Fruit fly (Drosophila melanogaster) whole organism, embryonic: ENCODE measurements around the gene Bhmt.
A peak's percentile ranks its signal among the peaks of the same experiment; 100 is the strongest.

Source experiments
- CG11696 ChIP-seq: fragments of 200-800 bp; sonication (Bioruptor generic); IDR thresholded peaks from 2 replicates; pipeline ENCODE4 v1.3.6; 2022; ENCODE audit warnings: missing biosample characterization, missing genetic modification characterization
- CG11723 ChIP-seq: fragments of 200-800 bp; sonication (Bioruptor generic); optimal IDR thresholded peaks from 2 replicates; lab custom pipeline; 2017; ENCODE audit warnings: missing biosample characterization, mild to moderate bottlenecking, missing genetic modification characterization
- CG12071 ChIP-seq: fragments of 200-800 bp; sonication (Bioruptor generic); optimal IDR thresholded peaks from 3 replicates; lab custom pipeline; 2018; ENCODE audit warnings: missing biosample characterization, mild to moderate bottlenecking, missing genetic modification characterization
- CG14014 ChIP-seq: fragments of 200-800 bp; sonication (Bioruptor generic); IDR thresholded peaks from 2 replicates; pipeline ENCODE4 v1.3.6; 2022; ENCODE audit warnings: missing biosample characterization, missing genetic modification characterization
- CG17361 ChIP-seq: fragments of 200-800 bp; sonication (Bioruptor generic); IDR thresholded peaks from 3 replicates; pipeline ENCODE4 v1.3.6; 2022; ENCODE audit warnings: missing biosample characterization, missing genetic modification characterization
- CG17385 ChIP-seq: fragments of 200-800 bp; sonication (Bioruptor generic); optimal IDR thresholded peaks from 3 replicates; lab custom pipeline; 2018; ENCODE audit warnings: missing biosample characterization, mild to moderate bottlenecking, missing genetic modification characterization
- CG2678 ChIP-seq: fragments of 200-800 bp; sonication (Bioruptor generic); optimal IDR thresholded peaks from 3 replicates; lab custom pipeline; 2019; ENCODE audit warnings: missing biosample characterization, mild to moderate bottlenecking, missing genetic modification characterization, moderate library complexity
- CG2712 ChIP-seq: fragments of 200-800 bp; optimal IDR thresholded peaks from 3 replicates; lab custom pipeline; 2019; ENCODE audit warnings: missing biosample characterization, mild to moderate bottlenecking, missing genetic modification characterization, moderate library complexity
- CG32532 ChIP-seq: fragments of 200-800 bp; sonication (Bioruptor generic); IDR thresholded peaks from 2 replicates; pipeline ENCODE4 v1.3.6; 2022; ENCODE audit warnings: missing biosample characterization, missing genetic modification characterization
- CG3407 ChIP-seq: fragments of 200-800 bp; sonication (Bioruptor generic); optimal IDR thresholded peaks from 2 replicates; lab custom pipeline; 2018; ENCODE audit warnings: missing biosample characterization, mild to moderate bottlenecking, missing genetic modification characterization
- CG34224 ChIP-seq: fragments of 200-800 bp; sonication (Bioruptor generic); IDR thresholded peaks from 3 replicates; pipeline ENCODE4 v1.3.6; 2022; ENCODE audit warnings: missing biosample characterization, missing genetic modification characterization; ENCODE audit not compliant: partially characterized antibody
- CG3995 ChIP-seq: fragments of 200-800 bp; sonication (Bioruptor generic); optimal IDR thresholded peaks from 3 replicates; lab custom pipeline; 2016; ENCODE audit warnings: missing biosample characterization, missing genetic modification characterization
- CG42726 ChIP-seq: fragments of 200-800 bp; sonication (Bioruptor generic); IDR thresholded peaks from 2 replicates; pipeline ENCODE4 v1.3.6; 2022; ENCODE audit warnings: missing biosample characterization, missing genetic modification characterization; ENCODE audit not compliant: partially characterized antibody
- CG5180 ChIP-seq: fragments of 200-800 bp; sonication (Bioruptor generic); optimal IDR thresholded peaks from 3 replicates; lab custom pipeline; 2017; ENCODE audit warnings: missing biosample characterization, missing genetic modification characterization, mild to moderate bottlenecking, moderate library complexity, missing genetic modification reagents
- CG6254 ChIP-seq: fragments of 200-800 bp; sonication (Bioruptor generic); optimal IDR thresholded peaks from 3 replicates; lab custom pipeline; 2017; ENCODE audit warnings: mild to moderate bottlenecking, missing biosample characterization, missing genetic modification reagents, missing genetic modification characterization
- CG6765 ChIP-seq: fragments of 200-800 bp; sonication (Bioruptor generic); optimal IDR thresholded peaks from 3 replicates; lab custom pipeline; 2017; ENCODE audit warnings: missing biosample characterization, mild to moderate bottlenecking, missing genetic modification characterization
- CG7556 ChIP-seq: fragments of 200-800 bp; sonication (Bioruptor generic); optimal IDR thresholded peaks from 2 replicates; lab custom pipeline; 2017; ENCODE audit warnings: missing biosample characterization, mild to moderate bottlenecking, missing genetic modification characterization
- CG8359 ChIP-seq: fragments of 200-800 bp; sonication (Bioruptor generic); optimal IDR thresholded peaks from 2 replicates; lab custom pipeline; 2017; ENCODE audit warnings: missing biosample characterization, mild to moderate bottlenecking, missing genetic modification characterization, borderline replicate concordance
- CG9727 ChIP-seq: fragments of 200-800 bp; sonication (Bioruptor generic); optimal IDR thresholded peaks from 3 replicates; lab custom pipeline; 2017; ENCODE audit warnings: missing biosample characterization, mild to moderate bottlenecking, missing genetic modification characterization
- Dbx ChIP-seq: fragments of 200-800 bp; sonication (Bioruptor generic); IDR thresholded peaks from 3 replicates; pipeline ENCODE4 v1.3.6; 2022; ENCODE audit warnings: missing biosample characterization, missing genetic modification characterization
- Dek ChIP-seq: fragments of 200-800 bp; sonication (Bioruptor generic); optimal IDR thresholded peaks from 3 replicates; lab custom pipeline; 2019; ENCODE audit warnings: missing biosample characterization, mild to moderate bottlenecking, missing genetic modification characterization, moderate library complexity
- HLH3B ChIP-seq: fragments of 200-800 bp; sonication (Bioruptor generic); IDR thresholded peaks from 2 replicates; pipeline ENCODE4 v1.3.6; 2022; ENCODE audit warnings: missing biosample characterization, missing genetic modification characterization
- Hand ChIP-seq: fragments of 200-800 bp; sonication (Bioruptor generic); optimal IDR thresholded peaks from 2 replicates; lab custom pipeline; 2017; ENCODE audit warnings: mild to moderate bottlenecking, missing biosample characterization, missing genetic modification reagents, missing genetic modification characterization
- Hey ChIP-seq: fragments of 200-800 bp; sonication (Bioruptor generic); optimal IDR thresholded peaks from 3 replicates; lab custom pipeline; 2018; ENCODE audit warnings: missing biosample characterization, mild to moderate bottlenecking, missing genetic modification characterization
- Hmr ChIP-seq: fragments of 200-800 bp; sonication (Bioruptor generic); optimal IDR thresholded peaks from 3 replicates; lab custom pipeline; 2017; ENCODE audit warnings: mild to moderate bottlenecking, missing biosample characterization, missing genetic modification reagents, missing genetic modification characterization
- MESR4 ChIP-seq: fragments of 200-800 bp; sonication (Bioruptor generic); optimal IDR thresholded peaks from 2 replicates; lab custom pipeline; 2018; ENCODE audit warnings: missing biosample characterization, mild to moderate bottlenecking, missing genetic modification characterization, moderate library complexity
- Mad ChIP-seq: fragments of 200-800 bp; sonication (Bioruptor generic); optimal IDR thresholded peaks from 2 replicates; lab custom pipeline; 2016; ENCODE audit warnings: missing biosample characterization, missing genetic modification characterization
- Mes4 ChIP-seq: fragments of 200-800 bp; sonication (Bioruptor generic); optimal IDR thresholded peaks from 2 replicates; lab custom pipeline; 2016; ENCODE audit warnings: missing biosample characterization, missing genetic modification characterization
- Poxn ChIP-seq: fragments of 200-800 bp; sonication (Bioruptor generic); IDR thresholded peaks from 2 replicates; pipeline ENCODE4 v1.3.6; 2022; ENCODE audit warnings: missing biosample characterization, missing genetic modification characterization
- Side ChIP-seq: fragments of 200-800 bp; sonication (Bioruptor generic); optimal IDR thresholded peaks from 2 replicates; lab custom pipeline; 2016; ENCODE audit warnings: missing biosample characterization, missing genetic modification characterization
- Sox102F ChIP-seq: fragments of 200-800 bp; sonication (Bioruptor generic); optimal IDR thresholded peaks from 2 replicates; lab custom pipeline; 2018; ENCODE audit warnings: missing biosample characterization, mild to moderate bottlenecking, missing genetic modification characterization, moderate library complexity
- abd-A ChIP-seq: fragments of 200-800 bp; sonication (Bioruptor generic); optimal IDR thresholded peaks from 3 replicates; lab custom pipeline; 2019; ENCODE audit warnings: missing biosample characterization, mild to moderate bottlenecking, missing genetic modification characterization, moderate library complexity
- caup ChIP-seq: fragments of 200-800 bp; sonication (Bioruptor generic); optimal IDR thresholded peaks from 3 replicates; lab custom pipeline; 2017; ENCODE audit warnings: missing biosample characterization, mild to moderate bottlenecking, missing genetic modification characterization, moderate library complexity; ENCODE audit not compliant: severe bottlenecking
- crc ChIP-seq: fragments of 200-800 bp; sonication (Bioruptor generic); optimal IDR thresholded peaks from 2 replicates; lab custom pipeline; 2016; ENCODE audit warnings: missing biosample characterization, missing genetic modification characterization
- crol ChIP-seq: fragments of 200-800 bp; sonication (Bioruptor generic); IDR thresholded peaks from 2 replicates; pipeline ENCODE4 v1.3.6; 2022; ENCODE audit warnings: missing biosample characterization, missing genetic modification characterization
- disco-r ChIP-seq: fragments of 200-800 bp; sonication (Bioruptor generic); optimal IDR thresholded peaks from 2 replicates; lab custom pipeline; 2016; ENCODE audit warnings: missing biosample characterization, missing genetic modification characterization
- ewg ChIP-seq: fragments of 200-800 bp; sonication (Bioruptor generic); optimal IDR thresholded peaks from 3 replicates; lab custom pipeline; 2017; ENCODE audit warnings: mild to moderate bottlenecking, missing biosample characterization, missing genetic modification reagents, missing genetic modification characterization
- gsb ChIP-seq: fragments of 200-800 bp; sonication (Bioruptor generic); IDR thresholded peaks from 2 replicates; pipeline ENCODE4 v1.3.6; 2022; ENCODE audit warnings: missing biosample characterization, missing genetic modification characterization
- h ChIP-seq: fragments of >200 bp; optimal IDR thresholded peaks from 2 replicates; lab custom pipeline; 2017
- mirr ChIP-seq: fragments of 200-800 bp; sonication (Bioruptor generic); optimal IDR thresholded peaks from 3 replicates; lab custom pipeline; 2018; ENCODE audit warnings: missing biosample characterization, mild to moderate bottlenecking, missing genetic modification characterization
- prd ChIP-seq, 3 experiments: fragments of >200 bp in 2 of 3; fragments of 200-800 bp in 1 of 3; sonication (Bioruptor generic) in 1 of 3; optimal IDR thresholded peaks in 2 of 3; IDR thresholded peaks in 1 of 3; 2 replicates in 2 of 3; 3 replicates in 1 of 3; pipeline versions ENCODE4 v1.3.6 to Lab custom; 2017 to 2022; ENCODE audit warnings: missing biosample characterization in 1 of 3, missing genetic modification characterization in 1 of 3
- stc ChIP-seq: fragments of 200-800 bp; sonication (Bioruptor generic); IDR thresholded peaks from 2 replicates; pipeline ENCODE4 v1.3.6; 2022; ENCODE audit warnings: missing biosample characterization, missing genetic modification characterization

Gene Bhmt

dm6 chr2L:18966214-18966556 lies 9.1 kb upstream of the Bhmt start (continued):
- TF ChIP-seq Hand (GFP tag; lab: Kevin White, UChicago) (peak; percentile 63), Hmr (GFP tag; lab: Kevin White, UChicago) (peak; percentile 77), prd (optimal IDR thresholded peaks at IDR 0.05; lab: Kevin White, UChicago) (no peak), prd (GFP tag; IDR thresholded peaks at IDR 0.05; lab: Robert Waterston, UW) (peak; percentile 92), caup (GFP tag; lab: Kevin White, UChicago) (peak; percentile 81), Poxn (peak; percentile 86), CG17385 (peak; percentile 70), crol (GFP tag; lab: Robert Waterston, UW) (peak; percentile 81), CG11696 (peak; percentile 85), CG3407 (GFP tag; lab: Kevin White, UChicago) (no peak), abd-A (tag; lab: Kevin White, UChicago) (no peak), CG8359 (GFP tag; lab: Kevin White, UChicago) (peak; percentile 22), Hey (tag; lab: Kevin White, UChicago) (no peak), gsb (GFP tag; lab: Robert Waterston, UW) (peak; percentile 91), CG7556 (GFP tag; lab: Kevin White, UChicago) (peak; percentile 62), crc (GFP tag; lab: Kevin White, UChicago) (no peak), CG5180 (GFP tag; lab: Kevin White, UChicago) (no peak), Dbx (peak; percentile 97), CG32532 (GFP tag; lab: Robert Waterston, UW) (peak; percentile 97), h (lab: Kevin White, UChicago) (no peak), CG34224 (GFP tag; lab: Robert Waterston, UW) (no peak), CG6254 (peak; percentile 47), Mad (GFP tag; lab: Kevin White, UChicago) (peak; percentile 16), Mes4 (GFP tag; lab: Kevin White, UChicago) (no peak), CG2712 (tag; lab: Kevin White, UChicago) (peak; percentile 80), CG2678 (tag; lab: Kevin White, UChicago) (peak; percentile 92), stc (GFP tag; lab: Robert Waterston, UW) (peak; percentile 81), CG9727 (peak; percentile 78), Dek (peak; percentile 85), CG14014 (peak; percentile 95), MESR4 (GFP tag; lab: Kevin White, UChicago) (no peak), disco-r (peak; percentile 0), CG11723 (no peak), mirr (GFP tag; lab: Kevin White, UChicago) (no peak), Side (peak; percentile 41), CG12071 (GFP tag; lab: Kevin White, UChicago) (peak; percentile 60), CG42726 (GFP tag; lab: Robert Waterston, UW) (no peak), CG6765 (GFP tag; lab: Kevin White, UChicago) (peak; percentile 80), HLH3B (GFP tag; lab: Robert Waterston, UW) (peak; percentile 84), CG3995 (GFP tag; lab: Kevin White, UChicago) (no peak), CG17361 (GFP tag; lab: Robert Waterston, UW) (peak; percentile 43), Sox102F (peak; percentile 68), ewg (GFP tag; lab: Kevin White, UChicago) (no peak)
